Worm (Caenorhabditis elegans): ENCODE results near the gene K09F6.7.

Gene K09F6.7

DNA sequence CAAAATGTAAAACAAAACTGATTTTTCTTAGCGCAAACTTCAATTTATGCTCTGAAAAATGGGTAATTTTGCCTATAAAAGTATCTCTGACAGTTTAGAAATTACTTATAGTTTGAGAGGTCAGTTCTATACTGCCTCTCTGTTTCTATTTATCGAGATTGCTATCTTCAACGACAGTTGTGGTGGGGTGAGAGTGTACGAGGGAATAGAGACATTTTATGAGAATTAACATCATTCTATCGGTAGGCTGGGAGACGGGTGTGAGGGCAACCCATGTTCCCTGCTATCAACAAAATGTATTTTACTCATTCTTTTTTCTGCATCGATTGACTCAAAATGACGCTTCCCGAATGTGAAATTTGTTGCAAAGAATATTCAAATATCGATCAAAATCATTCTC, 28.2 kb upstream of the K09F6.7 start, which contains the start of gene ZK1240.3:
Gene ZK1240.3, plus strand, starts transcription at position 238 of the 400 bp plus-strand sequence.
- TF ChIP-seq elt-2 (tag; optimal IDR thresholded peaks at IDR 0.05) (peak; percentile 17), ttx-3 (tag; optimal IDR thresholded peaks at IDR 0.05) (no peak)

DNA sequence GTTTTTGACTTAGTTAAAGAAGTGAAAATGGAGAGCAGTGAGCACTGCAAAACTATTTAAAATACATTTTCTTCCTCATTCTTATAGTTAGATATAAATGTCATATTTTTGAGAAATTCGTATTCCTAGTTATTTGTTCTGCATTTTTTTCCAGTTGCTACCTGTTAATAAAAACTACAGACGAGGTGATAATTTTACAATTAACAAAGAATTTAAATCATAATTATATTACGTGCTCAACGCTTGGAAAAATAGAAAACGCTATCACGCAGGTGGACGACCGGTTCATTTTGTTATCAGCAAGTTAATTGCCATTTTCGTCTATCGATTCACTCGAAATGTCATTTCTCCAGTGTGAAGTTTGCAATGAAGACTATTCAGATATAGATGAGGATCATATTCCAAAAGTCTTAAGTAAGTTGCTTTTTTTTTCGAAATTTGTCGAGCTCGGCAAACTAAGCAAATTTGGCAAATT, 26.0 kb upstream of the K09F6.7 start, which contains the start of the genes ZK1240.5 and ZK1240.9:
Gene ZK1240.5, minus strand, starts transcription at position 51 of the 475 bp plus-strand sequence.
Gene ZK1240.9, plus strand, starts transcription at position 307 of the 475 bp plus-strand sequence.
- TF ChIP-seq elt-4 (tag; optimal IDR thresholded peaks at IDR 0.05) = no peak
- TF ChIP-seq pat-9 (tag; optimal IDR thresholded peaks at IDR 0.05) = no peak
- TF ChIP-seq ztf-16 (tag; optimal IDR thresholded peaks at IDR 0.05) = no peak
- TF ChIP-seq pax-1 (tag; optimal IDR thresholded peaks at IDR 0.05) = no peak
- TF ChIP-seq ets-4 (tag; optimal IDR thresholded peaks at IDR 0.05) = no peak
- no peak for TF ChIP-seq hlh-30 (tag; optimal IDR thresholded peaks at IDR 0.05; ENCODE audit: insufficient read depth)
- TF ChIP-seq ceh-2 (tag; optimal IDR thresholded peaks at IDR 0.05) = no peak
- no peak for TF ChIP-seq unc-42 (tag; optimal IDR thresholded peaks at IDR 0.05)
- TF ChIP-seq T23F11.4 (GFP tag; optimal IDR thresholded peaks at IDR 0.05) = no peak
- TF ChIP-seq ceh-22 (tag; optimal IDR thresholded peaks at IDR 0.05) = no peak

DNA sequence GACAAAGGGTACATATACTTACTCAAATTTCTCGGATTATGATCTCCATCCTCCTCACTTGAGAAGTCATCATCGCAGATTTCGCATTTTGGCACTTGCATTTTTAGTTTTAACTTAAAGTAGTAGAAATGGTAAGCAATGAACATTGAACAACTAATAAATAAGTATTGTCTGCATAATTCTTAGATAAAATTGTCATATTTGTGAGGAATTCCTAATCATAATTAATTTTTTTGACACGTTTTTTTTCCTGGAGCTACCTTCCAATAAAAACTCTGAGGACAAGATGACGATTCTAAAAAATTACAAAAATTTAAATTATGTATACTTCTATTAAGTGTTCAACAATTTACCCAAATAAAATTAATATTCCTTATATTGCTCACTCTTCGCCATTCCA, 20.8 kb upstream of the K09F6.7 start, which contains the start of the genes trim-21 and B0281.1:
Gene trim-21, minus strand, starts transcription at position 101 of the 400 bp plus-strand sequence.
Gene B0281.1, plus strand, starts transcription at position 321 of the 400 bp plus-strand sequence.
- TF ChIP-seq nhr-11 (tag; optimal IDR thresholded peaks at IDR 0.05) (no peak), ceh-22 (tag; optimal IDR thresholded peaks at IDR 0.05) (no peak), pqm-1 (tag; optimal IDR thresholded peaks at IDR 0.05) (no peak), K02D7.2 (tag; optimal IDR thresholded peaks at IDR 0.05) (no peak), tbx-2 (tag; optimal IDR thresholded peaks at IDR 0.05) (no peak), madf-2 (tag; optimal IDR thresholded peaks at IDR 0.05) (no peak), sox-4 (tag; optimal IDR thresholded peaks at IDR 0.05) (no peak), ceh-18 (tag; optimal IDR thresholded peaks at IDR 0.05) (no peak), fkh-6 (tag; optimal IDR thresholded peaks at IDR 0.05) (no peak), C08G9.2 (tag; optimal IDR thresholded peaks at IDR 0.05) (no peak), ama-1 (optimal IDR thresholded peaks at IDR 0.05) (no peak), ceh-48 (tag; optimal IDR thresholded peaks at IDR 0.05) (no peak), elt-2 (tag; optimal IDR thresholded peaks at IDR 0.05) (no peak), rnt-1 (tag; optimal IDR thresholded peaks at IDR 0.05) (no peak), ref-2 (tag; optimal IDR thresholded peaks at IDR 0.05) (no peak), sox-2 (GFP tag; IDR thresholded peaks at IDR 0.05) (no peak), lim-6 (tag; optimal IDR thresholded peaks at IDR 0.05) (no peak), dve-1 (tag; optimal IDR thresholded peaks at IDR 0.05) (no peak)

DNA sequence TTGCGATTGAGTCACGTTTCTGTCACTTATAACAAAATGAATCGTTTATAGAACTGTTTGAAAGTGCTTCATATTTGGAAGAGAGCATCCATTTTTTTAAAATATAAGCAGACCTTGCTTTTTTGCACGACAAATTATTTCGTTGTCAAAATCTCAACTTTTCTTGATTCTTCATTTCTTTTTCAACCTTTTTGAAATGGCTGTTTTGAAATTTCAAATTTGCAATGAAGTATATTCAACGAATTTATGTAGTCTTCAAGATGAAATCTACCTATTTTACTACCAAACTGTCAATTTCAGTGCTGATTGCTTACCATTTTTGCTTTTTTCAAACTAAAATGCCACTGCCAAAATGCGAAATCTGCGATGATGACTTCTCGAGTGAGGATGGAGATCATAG, 14.8 kb upstream of the K09F6.7 start, which contains the start of gene B0281.3:
Gene B0281.3, plus strand, starts transcription at position 301 of the 400 bp plus-strand sequence.
- TF ChIP-seq zip-5 (tag; optimal IDR thresholded peaks at IDR 0.05) (no peak), elt-2 (tag; optimal IDR thresholded peaks at IDR 0.05) (no peak), elt-4 (tag; optimal IDR thresholded peaks at IDR 0.05) (no peak), ceh-14 (tag; optimal IDR thresholded peaks at IDR 0.05) (no peak), hlh-6 (tag; optimal IDR thresholded peaks at IDR 0.05) (no peak), nfya-1 (tag; optimal IDR thresholded peaks at IDR 0.05) (no peak), ztf-16 (tag; optimal IDR thresholded peaks at IDR 0.05) (no peak)

DNA sequence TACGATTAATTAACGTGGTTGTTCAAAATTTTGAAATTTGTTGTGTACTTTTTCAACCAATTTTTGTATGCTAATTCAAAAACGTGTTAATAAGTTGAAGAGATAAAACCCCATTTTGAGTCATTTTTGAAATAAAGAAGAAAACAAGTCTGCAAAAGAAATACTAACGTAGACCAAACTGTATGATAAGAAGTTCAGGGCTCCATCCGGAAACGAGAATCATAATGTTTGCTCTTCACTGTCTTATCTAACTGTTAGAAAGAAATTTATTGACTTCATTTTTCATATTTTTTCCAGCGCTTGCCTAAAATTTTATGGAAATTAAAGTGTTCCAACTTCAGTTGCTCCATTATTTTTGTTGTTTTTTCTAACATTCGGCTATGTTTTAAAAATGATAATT, 13.6 kb upstream of the K09F6.7 start:
- TF ChIP-seq ceh-30 (tag; optimal IDR thresholded peaks at IDR 0.05) (no peak), T23F11.4 (GFP tag; optimal IDR thresholded peaks at IDR 0.05) (no peak), sox-2 (GFP tag; IDR thresholded peaks at IDR 0.05) (no peak), sox-4 (tag; optimal IDR thresholded peaks at IDR 0.05) (no peak), ceh-18 (tag; optimal IDR thresholded peaks at IDR 0.05) (no peak), pha-2 (tag; optimal IDR thresholded peaks at IDR 0.05) (no peak)

Data from whole organism, late embryonic.